Worm (Caenorhabditis elegans) whole organism, mixed stage, embryonic: ENCODE measurements around the gene mec-12.

Experiments
- cnd-1 ChIP-seq: fragments of 200-800 bp; sonication (Bioruptor generic); optimal IDR thresholded peaks from 2 replicates; lab custom pipeline; 2018; ENCODE audit warnings: mild to moderate bottlenecking, missing genetic modification characterization, missing compliant biosample characterization
- hlh-1 ChIP-seq: fragments of 150-350 bp; optimal IDR thresholded peaks from 2 replicates; lab custom pipeline; 2014; ENCODE audit warnings: missing biosample characterization, missing genetic modification reagents, missing genetic modification characterization
- lin-13 ChIP-seq: fragments of 150-350 bp; optimal IDR thresholded peaks from 2 replicates; lab custom pipeline; 2014; ENCODE audit warnings: missing biosample characterization, missing genetic modification characterization
- lsy-2 ChIP-seq: fragments of 150-350 bp; optimal IDR thresholded peaks from 2 replicates; lab custom pipeline; 2014; ENCODE audit warnings: missing biosample characterization, missing genetic modification characterization
- mep-1 ChIP-seq: fragments of 150-350 bp; optimal IDR thresholded peaks from 2 replicates; lab custom pipeline; 2017; ENCODE audit warnings: missing biosample characterization, missing genetic modification reagents, missing genetic modification characterization, inconsistent platforms
- nhr-12 ChIP-seq: fragments of 150-350 bp; optimal IDR thresholded peaks from 2 replicates; lab custom pipeline; 2014; ENCODE audit warnings: missing biosample characterization, missing genetic modification characterization
- nhr-237 ChIP-seq: fragments of 150-350 bp; optimal IDR thresholded peaks from 2 replicates; lab custom pipeline; 2014; ENCODE audit warnings: missing biosample characterization, missing genetic modification characterization
- pha-4 ChIP-seq: fragments of 150-350 bp; optimal IDR thresholded peaks from 2 replicates; lab custom pipeline; 2018; ENCODE audit warnings: missing biosample characterization, missing genetic modification reagents, missing genetic modification characterization
- sptf-1 ChIP-seq: sonication (generic microtip); optimal IDR thresholded peaks from 2 replicates; lab custom pipeline; 2017; ENCODE audit warnings: mild to moderate bottlenecking, missing genetic modification characterization, moderate library complexity, missing compliant biosample characterization
- unc-120 ChIP-seq: sonication (generic microtip); optimal IDR thresholded peaks from 2 replicates; lab custom pipeline; 2017; ENCODE audit warnings: missing genetic modification characterization, missing compliant biosample characterization; ENCODE audit not compliant: poor library complexity, severe bottlenecking
- unc-62 ChIP-seq: fragments of 150-350 bp; optimal IDR thresholded peaks from 2 replicates; lab custom pipeline; 2014; ENCODE audit warnings: missing biosample characterization, missing genetic modification reagents, missing genetic modification characterization
- ztf-11 ChIP-seq: fragments of 150-350 bp; optimal IDR thresholded peaks from 2 replicates; lab custom pipeline; 2014; ENCODE audit warnings: missing biosample characterization, missing genetic modification characterization

DNA sequence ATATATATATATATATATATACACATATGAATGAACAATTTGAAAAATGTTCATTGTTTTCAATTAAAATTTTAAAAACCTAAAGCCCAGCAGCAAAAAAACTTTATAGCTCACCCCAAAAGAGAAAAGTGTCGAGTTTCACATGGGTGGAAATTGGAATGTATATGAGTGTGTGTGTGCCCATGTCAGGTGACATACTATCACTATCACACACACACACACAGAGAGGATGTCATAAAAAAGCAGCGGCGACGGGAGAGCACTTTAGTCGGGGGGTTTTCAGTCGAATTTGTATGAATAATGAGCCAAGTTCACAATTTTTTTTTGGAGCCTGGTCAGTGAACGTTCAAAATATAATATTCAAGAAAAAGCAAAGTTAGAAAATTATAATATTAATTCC, 19.1 kb downstream of the mec-12 start:
- TF ChIP-seq mep-1 (no peak), pha-4 (tag; lab: Kevin White, UChicago) (no peak), cnd-1 (tag; lab: Kevin White, UChicago) (no peak), lin-13 (no peak), lsy-2 (tag; lab: Kevin White, UChicago) (no peak), unc-62 (no peak), nhr-12 (no peak), nhr-237 (no peak), unc-120 (no peak), hlh-1 (tag; lab: Kevin White, UChicago) (no peak), ztf-11 (tag; lab: Kevin White, UChicago) (no peak), sptf-1 (no peak)
